Worm (Caenorhabditis elegans): ENCODE measurements around the gene K09G1.1.
A peak's percentile ranks its signal among the peaks of the same experiment; 100 is the strongest.

Gene K09G1.1

DNA sequence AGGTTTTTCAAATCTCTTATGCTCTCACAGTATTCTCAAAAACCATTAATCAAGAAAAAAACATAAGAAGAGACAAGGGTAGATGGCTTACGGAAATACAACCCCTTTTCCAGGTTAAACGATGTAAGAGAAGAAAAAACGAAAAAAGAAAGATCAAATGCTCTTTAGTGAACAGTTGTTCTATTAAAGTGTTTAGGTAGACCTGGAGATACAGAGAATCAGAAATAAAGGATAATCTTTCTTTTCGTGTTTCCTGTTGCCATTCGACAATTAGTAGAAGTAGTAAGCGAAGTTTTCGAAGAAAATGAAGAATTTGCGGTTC is at the start of gene K09G1.1:
Gene K09G1.1 (plus strand): TSS at position 223 of the 322 bp plus-strand sequence.
- no peak for TF ChIP-seq lin-11 (tag; optimal IDR thresholded peaks at IDR 0.05)
- no peak for TF ChIP-seq ztf-4 (tag; optimal IDR thresholded peaks at IDR 0.05)
- no peak for TF ChIP-seq elt-3 (tag; optimal IDR thresholded peaks at IDR 0.05)
- no peak for TF ChIP-seq ceh-82 (tag; optimal IDR thresholded peaks at IDR 0.05)
- no peak for TF ChIP-seq aly-2 (tag; optimal IDR thresholded peaks at IDR 0.05)
- TF ChIP-seq ama-1 (optimal IDR thresholded peaks at IDR 0.05), result no peak
- no peak for TF ChIP-seq zag-1 (tag; optimal IDR thresholded peaks at IDR 0.05)
- TF ChIP-seq elt-1 (tag; optimal IDR thresholded peaks at IDR 0.05), result no peak
- TF ChIP-seq unc-62 (GFP tag; optimal IDR thresholded peaks at IDR 0.05), result no peak

DNA sequence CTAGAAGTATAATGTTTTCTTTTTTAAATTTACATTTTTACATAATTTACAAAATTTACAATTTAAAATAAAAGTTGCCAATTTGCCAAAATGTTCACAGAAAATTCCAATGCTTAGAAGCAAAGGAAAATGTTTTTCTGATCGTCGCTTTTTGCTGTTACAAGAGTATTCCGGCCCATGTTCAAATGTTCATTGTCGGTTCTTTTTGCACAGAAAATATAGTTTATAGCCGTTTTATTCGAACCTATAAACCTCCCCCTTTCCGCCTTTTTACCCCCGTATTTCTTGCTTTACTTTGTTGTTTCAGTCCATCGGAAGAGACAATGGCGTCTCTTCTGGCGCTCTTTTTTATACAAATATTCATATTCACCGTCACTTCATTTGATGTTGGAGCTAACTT is 48.7 kb upstream of the K09G1.1 start, which contains the start of gene tag-329:
Gene tag-329 (plus strand): TSS at position 301 of the 400 bp plus-strand sequence.
- no peak for TF ChIP-seq dmd-4 (tag; optimal IDR thresholded peaks at IDR 0.05)
- no peak for TF ChIP-seq sem-4 (tag; optimal IDR thresholded peaks at IDR 0.05)

DNA sequence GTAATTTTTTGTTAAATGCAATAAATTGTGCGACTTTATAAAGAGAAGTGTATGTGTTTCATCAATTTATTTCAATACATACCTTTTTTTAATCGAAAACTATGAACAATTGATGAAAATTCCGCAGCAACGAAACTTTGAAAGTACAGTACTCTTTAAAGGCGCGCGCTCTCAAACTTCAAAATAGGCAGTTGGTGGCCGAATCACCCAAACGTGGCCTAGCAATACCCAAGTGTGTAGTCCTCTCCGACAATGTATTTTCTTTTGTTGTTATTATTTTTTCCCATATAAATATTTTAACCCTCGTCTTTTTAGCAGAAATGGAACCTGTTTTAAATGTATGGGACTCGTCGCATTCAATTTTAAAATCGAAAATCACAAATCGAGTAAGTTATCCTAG is 46.8 kb upstream of the K09G1.1 start, which contains the start of gene C50F4.4:
Gene C50F4.4 (plus strand): TSS at position 267 of the 400 bp plus-strand sequence.
- TF ChIP-seq gmeb-1 (tag; optimal IDR thresholded peaks at IDR 0.05), result peak; percentile 33
- TF ChIP-seq ztf-1 (GFP tag; conservative IDR thresholded peaks at IDR 0.05), result no peak
- TF ChIP-seq sem-4 (tag; optimal IDR thresholded peaks at IDR 0.05), result no peak
- no peak for TF ChIP-seq peb-1 (tag; optimal IDR thresholded peaks at IDR 0.05)
- peak; percentile 30 for TF ChIP-seq sma-3 (GFP tag; optimal IDR thresholded peaks at IDR 0.05)
- TF ChIP-seq fos-1 (tag; optimal IDR thresholded peaks at IDR 0.05), result peak; percentile 15
- peak; percentile 26 for TF ChIP-seq F13H6.1 (tag; optimal IDR thresholded peaks at IDR 0.05)
- peak; percentile 58 for TF ChIP-seq sma-9 (GFP tag; optimal IDR thresholded peaks at IDR 0.05)
- TF ChIP-seq sma-9 (tag; optimal IDR thresholded peaks at IDR 0.05), result no peak
- TF ChIP-seq C34F6.9 (tag; optimal IDR thresholded peaks at IDR 0.05), result peak; percentile 58
- peak in 1 of 2 experiments; percentile 17 for TF ChIP-seq lsy-2 (tag; optimal IDR thresholded peaks at IDR 0.05)
- TF ChIP-seq ZK546.5 (tag; optimal IDR thresholded peaks at IDR 0.05), result no peak

DNA sequence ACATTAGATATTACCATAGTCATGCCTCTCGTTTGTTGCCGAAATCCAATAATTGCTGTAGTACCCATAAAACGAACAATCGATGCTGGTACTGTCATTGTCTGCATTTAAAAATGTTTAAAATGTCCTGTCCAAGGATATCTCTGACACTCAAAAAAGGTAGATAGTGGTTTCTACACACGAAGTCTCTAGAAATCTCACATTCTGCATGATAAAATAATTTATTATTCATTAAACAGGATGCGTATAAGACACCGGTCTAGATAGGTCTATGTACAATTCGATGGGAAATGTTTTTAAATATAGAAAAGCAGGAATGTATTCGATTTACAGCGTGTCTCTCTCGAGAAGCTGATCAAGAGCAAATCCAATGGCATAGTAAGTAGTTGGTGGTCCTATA is 43.7 kb upstream of the K09G1.1 start, which contains the start of gene C50F4.12:
Gene C50F4.12 (minus strand): TSS at position 101 of the 400 bp plus-strand sequence.
- TF ChIP-seq nhr-25 (tag; optimal IDR thresholded peaks at IDR 0.05) (no peak), nhr-10 (tag; optimal IDR thresholded peaks at IDR 0.05) (no peak), ceh-16 (tag; optimal IDR thresholded peaks at IDR 0.05) (no peak), dmd-4 (tag; optimal IDR thresholded peaks at IDR 0.05) (no peak), ama-1 (optimal IDR thresholded peaks at IDR 0.05) (no peak), unc-55 (GFP tag; optimal IDR thresholded peaks at IDR 0.05) (no peak), mab-5 (tag; optimal IDR thresholded peaks at IDR 0.05) (no peak), lin-39 (tag; optimal IDR thresholded peaks at IDR 0.05) (no peak)

DNA sequence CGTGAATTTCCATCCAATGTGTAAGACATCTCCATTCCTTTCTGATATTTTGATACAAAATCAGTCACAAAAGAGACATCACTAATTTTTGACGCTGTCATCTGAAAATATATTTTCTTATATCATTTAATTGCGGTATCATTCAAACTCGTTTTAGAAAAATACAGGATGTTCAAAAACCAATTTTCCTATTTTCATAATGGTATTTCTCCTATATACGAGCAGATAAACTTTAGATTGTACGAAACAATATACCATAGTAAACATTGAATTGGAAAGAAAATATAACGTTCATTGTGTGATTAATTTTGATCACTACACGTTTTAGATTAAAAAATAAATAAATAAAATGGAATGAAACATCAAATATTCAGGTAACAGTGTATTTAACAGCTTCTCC is 41.8 kb upstream of the K09G1.1 start, which contains the start of gene C50F4.16:
Gene C50F4.16 (minus strand): TSS at position 101 of the 400 bp plus-strand sequence.
- TF ChIP-seq F13H6.1 (tag; optimal IDR thresholded peaks at IDR 0.05) (no peak), ama-1 (optimal IDR thresholded peaks at IDR 0.05) (no peak), elt-1 (tag; optimal IDR thresholded peaks at IDR 0.05) (no peak), lsy-2 (tag; optimal IDR thresholded peaks at IDR 0.05) (no peak), aly-2 (tag; optimal IDR thresholded peaks at IDR 0.05) (no peak), ztf-1 (GFP tag; conservative IDR thresholded peaks at IDR 0.05) (no peak), lin-11 (tag; optimal IDR thresholded peaks at IDR 0.05) (no peak), nhr-77 (tag; optimal IDR thresholded peaks at IDR 0.05) (no peak), unc-55 (GFP tag; optimal IDR thresholded peaks at IDR 0.05) (no peak), sma-9 (GFP tag; optimal IDR thresholded peaks at IDR 0.05) (no peak), sma-9 (tag; optimal IDR thresholded peaks at IDR 0.05) (no peak), dmd-4 (tag; optimal IDR thresholded peaks at IDR 0.05) (no peak)

DNA sequence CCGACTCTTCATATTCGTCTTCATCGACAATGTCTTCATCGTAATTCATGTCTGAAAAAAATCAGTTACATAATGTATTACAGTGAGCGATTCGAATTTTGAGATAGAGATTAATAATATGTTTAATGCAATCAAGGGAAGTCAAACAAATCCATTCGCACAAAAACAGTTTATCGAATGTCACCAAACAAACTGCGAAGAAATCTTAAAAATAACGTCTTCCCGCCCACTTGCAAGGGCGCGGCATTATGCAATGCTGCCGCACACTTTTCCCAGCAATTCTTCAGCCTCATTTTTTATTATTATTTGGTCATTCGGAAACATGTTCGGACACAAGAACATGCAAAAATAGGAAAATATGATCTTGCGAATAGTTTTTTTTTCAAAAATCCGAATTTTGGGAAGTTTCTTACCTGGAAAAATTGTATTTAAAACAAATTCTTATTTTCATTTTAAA is 39.1 kb upstream of the K09G1.1 start, which contains the start of gene mdf-1:
Gene mdf-1 (minus strand): TSS at position 51 of the 457 bp plus-strand sequence.
- TF ChIP-seq F13H6.1 (tag; optimal IDR thresholded peaks at IDR 0.05) (peak; percentile 59), mbf-1 (tag; optimal IDR thresholded peaks at IDR 0.05) (no peak), nhr-21 (tag; optimal IDR thresholded peaks at IDR 0.05) (peak; percentile 73), ama-1 (optimal IDR thresholded peaks at IDR 0.05) (peak; percentile 47), nhr-6 (tag; optimal IDR thresholded peaks at IDR 0.05) (no peak), snpc-4 (tag; optimal IDR thresholded peaks at IDR 0.05) (peak; percentile 37), dmd-4 (tag; optimal IDR thresholded peaks at IDR 0.05) (no peak), nhr-10 (tag; optimal IDR thresholded peaks at IDR 0.05) (no peak), nhr-77 (tag; optimal IDR thresholded peaks at IDR 0.05) (no peak), ztf-4 (tag; optimal IDR thresholded peaks at IDR 0.05) (peak; percentile 39), elt-3 (tag; optimal IDR thresholded peaks at IDR 0.05) (no peak), ceh-16 (tag; optimal IDR thresholded peaks at IDR 0.05) (peak; percentile 11), mdl-1 (tag; optimal IDR thresholded peaks at IDR 0.05) (no peak), fos-1 (tag; optimal IDR thresholded peaks at IDR 0.05) (peak; percentile 44), egl-27 (tag; optimal IDR thresholded peaks at IDR 0.05) (no peak), sem-4 (tag; optimal IDR thresholded peaks at IDR 0.05) (peak; percentile 70), lin-39 (tag; optimal IDR thresholded peaks at IDR 0.05) (no peak), ztf-11 (tag; optimal IDR thresholded peaks at IDR 0.05) (no peak), nhr-129 (tag; optimal IDR thresholded peaks at IDR 0.05) (peak; percentile 83), nhr-23 (tag; optimal IDR thresholded peaks at IDR 0.05) (no peak), aly-2 (tag; optimal IDR thresholded peaks at IDR 0.05) (no peak), unc-62 (GFP tag; optimal IDR thresholded peaks at IDR 0.05) (no peak), lsy-2 (tag; optimal IDR thresholded peaks at IDR 0.05) (peak in 1 of 2 experiments; percentile 79), lin-13 (GFP tag; optimal IDR thresholded peaks at IDR 0.05) (peak; percentile 87), crh-2 (tag; optimal IDR thresholded peaks at IDR 0.05) (peak; percentile 84), ZK546.5 (tag; optimal IDR thresholded peaks at IDR 0.05) (no peak), ztf-1 (GFP tag; conservative IDR thresholded peaks at IDR 0.05) (no peak), nhr-25 (tag; optimal IDR thresholded peaks at IDR 0.05) (peak; percentile 53), elt-1 (tag; optimal IDR thresholded peaks at IDR 0.05) (no peak)

Measured in whole organism, L2 larva.